Worm (Caenorhabditis elegans) whole organism, L1 larva: ENCODE results near the gene W01D2.6.
A peak's percentile ranks its signal among the peaks of the same experiment; 100 is the strongest.

Experiments used
- C04F5.9 ChIP-seq: sonication (generic microtip); optimal IDR thresholded peaks from 2 replicates; lab custom pipeline; 2016; ENCODE audit warnings: missing genetic modification characterization, missing compliant biosample characterization
- C16A3.4 ChIP-seq: fragments of 150-350 bp; optimal IDR thresholded peaks from 2 replicates; lab custom pipeline; 2014; ENCODE audit warnings: missing biosample characterization, missing genetic modification characterization
- C34B4.2 ChIP-seq: sonication (generic microtip); optimal IDR thresholded peaks from 2 replicates; lab custom pipeline; 2017; ENCODE audit warnings: mild to moderate bottlenecking, missing genetic modification characterization, missing compliant biosample characterization
- F16B12.6 ChIP-seq: fragments of 150-350 bp; optimal IDR thresholded peaks from 2 replicates; lab custom pipeline; 2014; ENCODE audit warnings: missing biosample characterization, missing genetic modification characterization
- aly-2 ChIP-seq: fragments of 150-350 bp; optimal IDR thresholded peaks from 2 replicates; lab custom pipeline; 2014; ENCODE audit warnings: missing biosample characterization, missing genetic modification characterization
- ama-1 ChIP-seq: fragments of 150-350 bp; optimal IDR thresholded peaks from 2 replicates; lab custom pipeline; 2014
- ceh-82 ChIP-seq, 3 experiments: fragments of 150-350 bp in 1 of 3; sonication (generic microtip) in 2 of 3; optimal IDR thresholded peaks; 2 replicates each; lab custom pipeline; 2014 to 2017; ENCODE audit warnings: missing biosample characterization in 3 of 3, missing genetic modification characterization in 3 of 3
- ceh-88 ChIP-seq: fragments of 200-800 bp; sonication (Bioruptor generic); IDR thresholded peaks from 2 replicates; pipeline ENCODE4 v1.3.6; 2022; ENCODE audit warnings: missing genetic modification characterization, missing compliant biosample characterization
- ceh-90 ChIP-seq: sonication (generic microtip); optimal IDR thresholded peaks from 2 replicates; lab custom pipeline; 2016; ENCODE audit warnings: missing genetic modification characterization, missing compliant biosample characterization
- ces-1 ChIP-seq: fragments of 150-350 bp; optimal IDR thresholded peaks from 2 replicates; lab custom pipeline; 2014; ENCODE audit warnings: missing biosample characterization, missing genetic modification reagents, missing genetic modification characterization
- dsc-1 ChIP-seq: sonication (generic microtip); optimal IDR thresholded peaks from 2 replicates; lab custom pipeline; 2016; ENCODE audit warnings: mild to moderate bottlenecking, missing genetic modification characterization, missing compliant biosample characterization
- efl-1 ChIP-seq, 4 experiments: fragments of 150-350 bp; optimal IDR thresholded peaks in 3 of 4; peaks in 1 of 4; 1 replicate in 1 of 4; 2 replicates in 3 of 4; lab custom pipeline; 2014; ENCODE audit warnings: missing biosample characterization in 2 of 4, missing genetic modification characterization in 2 of 4, missing genetic modification reagents in 2 of 4
- efl-3 ChIP-seq: fragments of 200-800 bp; sonication (Bioruptor generic); optimal IDR thresholded peaks from 2 replicates; lab custom pipeline; 2018; ENCODE audit warnings: mild to moderate bottlenecking, missing genetic modification characterization, missing compliant biosample characterization
- egl-27 ChIP-seq, 2 experiments: fragments of 150-350 bp in 1 of 2; sonication (generic microtip); optimal IDR thresholded peaks; 3 replicates each; lab custom pipeline; 2017 to 2018; ENCODE audit warnings: missing biosample characterization in 2 of 2, missing genetic modification characterization in 2 of 2, missing genetic modification reagents in 2 of 2
- elt-2 ChIP-seq: sonication (generic microtip); optimal IDR thresholded peaks from 2 replicates; lab custom pipeline; 2016; ENCODE audit warnings: missing genetic modification characterization, mild to moderate bottlenecking, inconsistent platforms, missing compliant biosample characterization, missing genetic modification reagents
- elt-3 ChIP-seq, 6 experiments: fragments of 150-350 bp in 1 of 6; sonication (generic microtip); optimal IDR thresholded peaks; 2 replicates each; lab custom pipeline; 2017 to 2018; ENCODE audit warnings: missing biosample characterization in 6 of 6, missing genetic modification characterization in 6 of 6, inconsistent platforms in 1 of 6
- ets-5 ChIP-seq: fragments of 200-800 bp; sonication (Bioruptor generic); IDR thresholded peaks from 2 replicates; pipeline ENCODE4 v1.3.6; 2022; ENCODE audit warnings: missing genetic modification characterization, missing compliant biosample characterization
- fkh-8 ChIP-seq: sonication (generic microtip); optimal IDR thresholded peaks from 2 replicates; lab custom pipeline; 2016; ENCODE audit warnings: mild to moderate bottlenecking, missing genetic modification characterization, missing compliant biosample characterization
- fos-1 ChIP-seq: fragments of 150-350 bp; optimal IDR thresholded peaks from 2 replicates; lab custom pipeline; 2014; ENCODE audit warnings: missing biosample characterization, missing genetic modification characterization
- grh-1 ChIP-seq: fragments of 200-800 bp; sonication (Bioruptor generic); IDR thresholded peaks from 2 replicates; pipeline ENCODE4 v1.3.6; 2022; ENCODE audit warnings: missing genetic modification reagents, missing genetic modification characterization, missing compliant biosample characterization
- hlh-17 ChIP-seq: fragments of 200-800 bp; sonication (Bioruptor generic); optimal IDR thresholded peaks from 2 replicates; lab custom pipeline; 2018; ENCODE audit warnings: missing genetic modification characterization, mild to moderate bottlenecking, missing compliant biosample characterization, moderate library complexity, borderline replicate concordance
- hlh-4 ChIP-seq: sonication (generic microtip); optimal IDR thresholded peaks from 2 replicates; lab custom pipeline; 2016; ENCODE audit warnings: mild to moderate bottlenecking, missing genetic modification characterization, missing compliant biosample characterization
- hpl-2 ChIP-seq: fragments of 150-350 bp; optimal IDR thresholded peaks from 2 replicates; lab custom pipeline; 2014; ENCODE audit warnings: missing biosample characterization, missing genetic modification reagents, missing genetic modification characterization
- irx-1 ChIP-seq: sonication (generic microtip); optimal IDR thresholded peaks from 2 replicates; lab custom pipeline; 2016; ENCODE audit warnings: missing genetic modification characterization, missing compliant biosample characterization
- isw-1 ChIP-seq: fragments of 200-800 bp; sonication (Bioruptor generic); IDR thresholded peaks from 2 replicates; pipeline ENCODE4 v1.3.6; 2022; ENCODE audit warnings: missing genetic modification characterization, missing compliant biosample characterization
- lin-15B ChIP-seq: fragments of 150-350 bp; sonication (generic microtip); optimal IDR thresholded peaks from 3 replicates; lab custom pipeline; 2014; ENCODE audit warnings: missing biosample characterization, missing genetic modification characterization
- lin-39 ChIP-seq: fragments of 150-350 bp; optimal IDR thresholded peaks from 2 replicates; lab custom pipeline; 2014; ENCODE audit warnings: missing biosample characterization, missing genetic modification reagents, missing genetic modification characterization
- lir-3 ChIP-seq: sonication (generic microtip); optimal IDR thresholded peaks from 2 replicates; lab custom pipeline; 2016; ENCODE audit warnings: mild to moderate bottlenecking, missing genetic modification characterization, moderate library complexity, missing compliant biosample characterization; ENCODE audit not compliant: poor library complexity
- mdl-1 ChIP-seq, 2 experiments: fragments of 150-350 bp; optimal IDR thresholded peaks; 2 replicates each; lab custom pipeline; 2014 to 2017; ENCODE audit warnings: missing biosample characterization in 2 of 2, missing genetic modification characterization in 2 of 2, inconsistent platforms in 1 of 2
- nhr-11 ChIP-seq: fragments of 150-350 bp; optimal IDR thresholded peaks from 2 replicates; lab custom pipeline; 2014; ENCODE audit warnings: missing biosample characterization, missing genetic modification characterization
- nhr-12 ChIP-seq: sonication (generic microtip); optimal IDR thresholded peaks from 2 replicates; lab custom pipeline; 2017; ENCODE audit warnings: missing biosample characterization, missing genetic modification characterization
- nhr-237 ChIP-seq: fragments of 150-350 bp; optimal IDR thresholded peaks from 2 replicates; lab custom pipeline; 2014; ENCODE audit warnings: missing biosample characterization, missing genetic modification characterization
- nhr-71 ChIP-seq: sonication (generic microtip); optimal IDR thresholded peaks from 2 replicates; lab custom pipeline; 2016; ENCODE audit warnings: mild to moderate bottlenecking, missing genetic modification characterization, moderate library complexity, missing compliant biosample characterization
- nhr-76 ChIP-seq: sonication (generic microtip); optimal IDR thresholded peaks from 2 replicates; lab custom pipeline; 2017; ENCODE audit warnings: missing biosample characterization, missing genetic modification characterization
- nhr-77 ChIP-seq: fragments of 150-350 bp; optimal IDR thresholded peaks from 2 replicates; lab custom pipeline; 2014; ENCODE audit warnings: missing biosample characterization, missing genetic modification characterization
- nhr-84 ChIP-seq: sonication (generic microtip); optimal IDR thresholded peaks from 2 replicates; lab custom pipeline; 2017; ENCODE audit warnings: missing biosample characterization, missing genetic modification characterization
- nhr-85 ChIP-seq: sonication (generic microtip); peaks from one replicate; lab custom pipeline; 2016; ENCODE audit warnings: missing genetic modification characterization, inconsistent platforms, missing compliant biosample characterization
- nhr-90 ChIP-seq: sonication (generic microtip); optimal IDR thresholded peaks from 2 replicates; lab custom pipeline; 2016; ENCODE audit warnings: mild to moderate bottlenecking, missing genetic modification characterization, missing compliant biosample characterization; ENCODE audit not compliant: poor library complexity
- rnt-1 ChIP-seq: sonication (generic microtip); optimal IDR thresholded peaks from 2 replicates; lab custom pipeline; 2016; ENCODE audit warnings: mild to moderate bottlenecking, missing genetic modification characterization, moderate library complexity, missing compliant biosample characterization
- snpc-4 ChIP-seq: fragments of 150-350 bp; optimal IDR thresholded peaks from 2 replicates; lab custom pipeline; 2014; ENCODE audit warnings: missing biosample characterization, missing genetic modification characterization
- sox-4 ChIP-seq: sonication (generic microtip); optimal IDR thresholded peaks from 2 replicates; lab custom pipeline; 2016; ENCODE audit warnings: missing genetic modification characterization, missing compliant biosample characterization
- sptf-1 ChIP-seq: fragments of 150-350 bp; optimal IDR thresholded peaks from 2 replicates; lab custom pipeline; 2014; ENCODE audit warnings: missing biosample characterization, missing genetic modification characterization
- sup-37 ChIP-seq: fragments of 200-800 bp; sonication (Bioruptor generic); optimal IDR thresholded peaks from 2 replicates; lab custom pipeline; 2018; ENCODE audit warnings: mild to moderate bottlenecking, missing genetic modification characterization, missing compliant biosample characterization
- swsn-7 ChIP-seq: sonication (generic microtip); optimal IDR thresholded peaks from 2 replicates; lab custom pipeline; 2016; ENCODE audit warnings: missing genetic modification characterization, missing compliant biosample characterization
- tbx-2 ChIP-seq: sonication (generic microtip); optimal IDR thresholded peaks from 2 replicates; lab custom pipeline; 2016; ENCODE audit warnings: missing genetic modification characterization, missing compliant biosample characterization
- unc-130 ChIP-seq: fragments of 150-350 bp; optimal IDR thresholded peaks from 2 replicates; lab custom pipeline; 2017; ENCODE audit warnings: missing biosample characterization, missing genetic modification characterization, inconsistent platforms
- unc-30 ChIP-seq: sonication (generic microtip); optimal IDR thresholded peaks from 2 replicates; lab custom pipeline; 2017; ENCODE audit warnings: missing biosample characterization, missing genetic modification characterization
- unc-98 ChIP-seq: fragments of 200-800 bp; sonication (Bioruptor generic); IDR thresholded peaks from 2 replicates; pipeline ENCODE4 v1.3.6; 2022; ENCODE audit warnings: missing genetic modification characterization, missing compliant biosample characterization
- vab-15 ChIP-seq: sonication (generic microtip); optimal IDR thresholded peaks from 2 replicates; lab custom pipeline; 2017; ENCODE audit warnings: missing genotype, mild to moderate bottlenecking, missing genetic modification characterization, missing compliant biosample characterization
- xbp-1 ChIP-seq: sonication (generic microtip); optimal IDR thresholded peaks from 2 replicates; lab custom pipeline; 2016; ENCODE audit warnings: missing genetic modification characterization, missing compliant biosample characterization
- zag-1 ChIP-seq: fragments of 150-350 bp; optimal IDR thresholded peaks from 2 replicates; lab custom pipeline; 2014; ENCODE audit warnings: missing biosample characterization, missing genetic modification characterization
- zip-4 ChIP-seq: fragments of 200-800 bp; sonication (Bioruptor generic); optimal IDR thresholded peaks from 2 replicates; lab custom pipeline; 2018; ENCODE audit warnings: mild to moderate bottlenecking, missing genetic modification characterization, moderate library complexity, missing compliant biosample characterization
- ztf-4 ChIP-seq: fragments of 150-350 bp; optimal IDR thresholded peaks from 2 replicates; lab custom pipeline; 2014; ENCODE audit warnings: missing biosample characterization, missing genetic modification characterization

W01D2.6 gene

DNA sequence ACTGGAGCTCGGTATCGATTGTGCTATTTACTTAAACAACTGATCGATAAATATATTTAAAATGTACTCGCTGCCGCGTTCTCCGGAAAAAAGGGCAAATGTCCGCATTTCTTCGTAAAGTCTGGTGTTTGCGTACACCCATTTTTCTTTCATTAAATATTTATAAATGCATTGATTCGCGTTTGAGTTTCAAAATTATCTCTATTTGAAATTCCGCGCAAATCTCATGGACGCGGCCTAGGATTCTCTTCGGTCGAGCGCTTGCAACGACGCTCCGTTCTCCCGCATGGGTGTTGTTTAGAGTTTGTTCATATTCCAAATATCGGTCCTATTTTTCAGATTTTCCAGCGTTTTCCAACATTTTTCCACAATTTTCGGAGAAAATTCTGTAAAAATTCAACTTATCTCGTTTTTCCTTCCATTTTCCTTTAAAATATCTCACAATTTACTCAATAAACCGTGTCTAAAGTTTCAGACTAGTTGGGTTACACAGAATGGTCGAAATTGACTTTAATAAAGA lies 13.8 kb upstream of the W01D2.6 start, which contains the start of gene eif-3.B:
Gene eif-3.B (plus strand): TSS at position 470 of the 520 bp plus-strand sequence.
- TF ChIP-seq hlh-4 (tag; lab: Kevin White, UChicago), result no peak
- TF ChIP-seq unc-30 (tag; lab: Kevin White, UChicago), result no peak
- peak; percentile 98 for TF ChIP-seq unc-130
- peak; percentile 84 to 89 (median 88) for TF ChIP-seq ceh-82 (tag; optimal IDR thresholded peaks at IDR 0.05; lab: Kevin White, UChicago)
- no peak for TF ChIP-seq nhr-84 (tag; lab: Kevin White, UChicago)
- TF ChIP-seq efl-1 (optimal IDR thresholded peaks at IDR 0.05; lab: Kevin White, UChicago), result peak; percentile 93 to 98
- TF ChIP-seq efl-1 (GFP tag; optimal IDR thresholded peaks at IDR 0.05 in 1 of 2; lab: Kevin White, UChicago), result peak; percentile 98 to 100
- TF ChIP-seq dsc-1 (tag; lab: Kevin White, UChicago), result peak; percentile 99
- no peak for TF ChIP-seq sptf-1 (tag; lab: Kevin White, UChicago)
- peak; percentile 97 for TF ChIP-seq irx-1 (tag; lab: Kevin White, UChicago)
- TF ChIP-seq lin-39 (tag; lab: Kevin White, UChicago), result peak; percentile 92
- TF ChIP-seq xbp-1 (tag; lab: Kevin White, UChicago), result peak; percentile 95
- TF ChIP-seq sox-4, result peak; percentile 97
- peak in 1 of 2 experiments; percentile 80 for TF ChIP-seq mdl-1 (tag; optimal IDR thresholded peaks at IDR 0.05; lab: Kevin White, UChicago)
- TF ChIP-seq elt-2, result peak; percentile 89
- TF ChIP-seq sup-37 (GFP tag; lab: Kevin White, UChicago), result peak; percentile 88
- TF ChIP-seq zag-1, result peak; percentile 89
- peak; percentile 1 for TF ChIP-seq C34B4.2 (tag; lab: Kevin White, UChicago)
- peak; percentile 57 for TF ChIP-seq efl-3 (GFP tag; lab: Kevin White, UChicago)
- peak; percentile 98 for TF ChIP-seq nhr-77 (tag; lab: Kevin White, UChicago)
- peak; percentile 95 for TF ChIP-seq C04F5.9 (tag; lab: Kevin White, UChicago)
- TF ChIP-seq fos-1 (tag; lab: Kevin White, UChicago), result peak; percentile 86
- TF ChIP-seq hpl-2 (GFP tag; lab: Kevin White, UChicago), result peak; percentile 29
- peak; percentile 92 for TF ChIP-seq F16B12.6 (tag; lab: Kevin White, UChicago)
- TF ChIP-seq nhr-71, result peak; percentile 98
- peak; percentile 96 for TF ChIP-seq swsn-7
- TF ChIP-seq nhr-11 (tag; lab: Kevin White, UChicago), result peak; percentile 78
- TF ChIP-seq snpc-4 (tag; lab: Kevin White, UChicago), result peak; percentile 95
- TF ChIP-seq ces-1 (GFP tag; lab: Kevin White, UChicago), result no peak
- TF ChIP-seq ama-1 (lab: Kevin White, UChicago), result no peak
- TF ChIP-seq isw-1 (GFP tag; lab: Robert Waterston, UW), result peak; percentile 96
- peak; percentile 96 for TF ChIP-seq C16A3.4 (tag; lab: Kevin White, UChicago)
- TF ChIP-seq nhr-90 (tag; lab: Kevin White, UChicago), result peak; percentile 99
- peak; percentile 94 for TF ChIP-seq lin-15B
- TF ChIP-seq ceh-88, result peak; percentile 90
- TF ChIP-seq hlh-17 (GFP tag; lab: Kevin White, UChicago), result peak; percentile 55
- TF ChIP-seq ztf-4 (tag; lab: Kevin White, UChicago), result peak; percentile 86
- TF ChIP-seq nhr-237, result peak; percentile 86
- peak in 4 of 6 experiments; percentile 12 to 90 (median 68) for TF ChIP-seq elt-3 (tag; optimal IDR thresholded peaks at IDR 0.05; lab: Kevin White, UChicago)
- peak; percentile 98 for TF ChIP-seq ceh-90 (tag; lab: Kevin White, UChicago)
- peak; percentile 16 for TF ChIP-seq nhr-12
- TF ChIP-seq aly-2 (tag; lab: Kevin White, UChicago), result peak; percentile 87
- peak; percentile 90 for TF ChIP-seq vab-15
- no peak for TF ChIP-seq nhr-76 (tag; lab: Kevin White, UChicago)
- TF ChIP-seq zip-4 (GFP tag; lab: Kevin White, UChicago), result peak; percentile 79
- peak; percentile 85 for TF ChIP-seq grh-1 (GFP tag; lab: Robert Waterston, UW)
- peak; percentile 98 for TF ChIP-seq lir-3 (tag; lab: Kevin White, UChicago)
- TF ChIP-seq rnt-1 (tag; lab: Kevin White, UChicago), result peak; percentile 99
- peak; percentile 94 for TF ChIP-seq fkh-8 (tag; lab: Kevin White, UChicago)
- TF ChIP-seq ets-5, result no peak
- TF ChIP-seq egl-27 (tag; optimal IDR thresholded peaks at IDR 0.05; lab: Kevin White, UChicago), result peak in 1 of 2 experiments; percentile 26
- peak; percentile 88 for TF ChIP-seq unc-98
- TF ChIP-seq tbx-2 (tag; lab: Kevin White, UChicago), result peak; percentile 98
- peak; percentile 98 for TF ChIP-seq nhr-85 (tag; lab: Kevin White, UChicago)
